Fruit fly (Drosophila melanogaster): ENCODE results near the gene CG8419.

Gene CG8419

DNA sequence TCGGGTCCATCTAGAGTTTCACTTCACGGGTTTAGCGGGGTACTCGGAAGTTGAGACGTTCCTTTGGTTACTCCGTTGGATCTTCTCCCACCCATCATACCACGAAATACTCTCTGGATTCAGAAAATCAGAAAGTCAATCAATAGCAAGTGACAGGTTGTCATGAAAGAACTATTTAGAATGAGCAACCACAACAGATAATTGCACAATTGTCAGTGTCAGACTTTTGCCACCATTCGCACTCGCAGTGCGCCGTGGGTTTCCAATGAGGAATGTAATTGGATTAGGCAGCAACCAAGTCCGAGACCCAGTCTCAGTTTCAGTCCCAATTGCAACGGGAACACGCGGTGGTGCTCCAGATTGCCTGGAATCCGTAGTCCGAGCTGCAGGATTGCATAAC lies at the start of gene CG8419:
TSS of gene CG8419 (plus strand) at position 301 of the 400 bp plus-strand sequence.
- TF ChIP-seq CG32264 (GFP tag; optimal IDR thresholded peaks at IDR 0.05) (no peak), Mio (GFP tag; optimal IDR thresholded peaks at IDR 0.05) (no peak), Hnf4 (GFP tag; optimal IDR thresholded peaks at IDR 0.05) (no peak), OdsH (GFP tag; optimal IDR thresholded peaks at IDR 0.05) (no peak), woc (GFP tag; optimal IDR thresholded peaks at IDR 0.05) (no peak), CG9705 (GFP tag; optimal IDR thresholded peaks at IDR 0.05) (no peak), sv (GFP tag; optimal IDR thresholded peaks at IDR 0.05) (no peak), Sp1 (GFP tag; optimal IDR thresholded peaks at IDR 0.05) (no peak), psq (GFP tag; optimal IDR thresholded peaks at IDR 0.05) (no peak), ey (GFP tag; optimal IDR thresholded peaks at IDR 0.05) (no peak), sage (GFP tag; optimal IDR thresholded peaks at IDR 0.05) (no peak), N (GFP tag; optimal IDR thresholded peaks at IDR 0.05) (no peak), Myc (optimal IDR thresholded peaks at IDR 0.05) (no peak), foxo (GFP tag; optimal IDR thresholded peaks at IDR 0.05) (no peak), h (GFP tag; optimal IDR thresholded peaks at IDR 0.05) (no peak), rgr (GFP tag; optimal IDR thresholded peaks at IDR 0.05) (no peak), lola (GFP tag; optimal IDR thresholded peaks at IDR 0.05) (no peak), dl (GFP tag; optimal IDR thresholded peaks at IDR 0.05; ENCODE audit: insufficient read depth in 1 of 2, partially characterized antibody in 2 of 2) (no peak), Hr78 (GFP tag; optimal IDR thresholded peaks at IDR 0.05) (no peak), GATAd (GFP tag; optimal IDR thresholded peaks at IDR 0.05) (no peak)

- no peak for TF ChIP-seq CG32264 (GFP tag; optimal IDR thresholded peaks at IDR 0.05)
- peak; percentile 20 for TF ChIP-seq GATAd (GFP tag; optimal IDR thresholded peaks at IDR 0.05)
- TF ChIP-seq h (GFP tag; optimal IDR thresholded peaks at IDR 0.05), result peak; percentile 82
- peak; percentile 61 for TF ChIP-seq fru (GFP tag; optimal IDR thresholded peaks at IDR 0.05)
- TF ChIP-seq psq (GFP tag; optimal IDR thresholded peaks at IDR 0.05), result peak; percentile 47
- TF ChIP-seq Hnf4 (GFP tag; optimal IDR thresholded peaks at IDR 0.05), result peak; percentile 79
- TF ChIP-seq sage (GFP tag; optimal IDR thresholded peaks at IDR 0.05), result no peak
- TF ChIP-seq dl (GFP tag; optimal IDR thresholded peaks at IDR 0.05; ENCODE audit: insufficient read depth in 1 of 2, partially characterized antibody in 2 of 2), result no peak
- TF ChIP-seq woc (GFP tag; optimal IDR thresholded peaks at IDR 0.05), result peak; percentile 40
- peak; percentile 68 for TF ChIP-seq tai (GFP tag; optimal IDR thresholded peaks at IDR 0.05)
- TF ChIP-seq Dif (GFP tag; optimal IDR thresholded peaks at IDR 0.05; ENCODE audit: partially characterized antibody), result no peak
- TF ChIP-seq Vsx2 (GFP tag; optimal IDR thresholded peaks at IDR 0.05; ENCODE audit: partially characterized antibody), result no peak
- TF ChIP-seq CG9705 (GFP tag; optimal IDR thresholded peaks at IDR 0.05), result peak; percentile 41
- TF ChIP-seq CrebA (GFP tag; optimal IDR thresholded peaks at IDR 0.05; ENCODE audit: borderline replicate concordance), result no peak
- TF ChIP-seq usp (GFP tag; optimal IDR thresholded peaks at IDR 0.05), result no peak
- TF ChIP-seq Dfd (GFP tag; optimal IDR thresholded peaks at IDR 0.05), result no peak
- no peak for TF ChIP-seq dsf (GFP tag; optimal IDR thresholded peaks at IDR 0.05; ENCODE audit: borderline replicate concordance)
- peak; percentile 7 to 78 for TF ChIP-seq foxo (GFP tag; optimal IDR thresholded peaks at IDR 0.05)
- TF ChIP-seq pan (optimal IDR thresholded peaks at IDR 0.05), result no peak
- TF ChIP-seq br (GFP tag; optimal IDR thresholded peaks at IDR 0.05), result peak; percentile 76
- TF ChIP-seq lola (GFP tag; optimal IDR thresholded peaks at IDR 0.05), result no peak
- TF ChIP-seq ey (GFP tag; optimal IDR thresholded peaks at IDR 0.05), result peak; percentile 71
- no peak for TF ChIP-seq Mio (GFP tag; optimal IDR thresholded peaks at IDR 0.05)
- peak; percentile 35 for TF ChIP-seq Jra (GFP tag; optimal IDR thresholded peaks at IDR 0.05)
- TF ChIP-seq sv (GFP tag; optimal IDR thresholded peaks at IDR 0.05), result peak; percentile 66
- no peak for TF ChIP-seq Rel (GFP tag; optimal IDR thresholded peaks at IDR 0.05)
- peak; percentile 83 for TF ChIP-seq Rel (tag; optimal IDR thresholded peaks at IDR 0.05)
- TF ChIP-seq Abd-B (GFP tag; optimal IDR thresholded peaks at IDR 0.05), result no peak
- TF ChIP-seq Sp1 (GFP tag; optimal IDR thresholded peaks at IDR 0.05), result peak; percentile 52
- no peak for TF ChIP-seq Myc (optimal IDR thresholded peaks at IDR 0.05)
- no peak for TF ChIP-seq Hr83 (GFP tag; optimal IDR thresholded peaks at IDR 0.05; ENCODE audit: poor library complexity, severe bottlenecking)
- no peak for TF ChIP-seq N (GFP tag; optimal IDR thresholded peaks at IDR 0.05)
- no peak for TF ChIP-seq dmrt93B (GFP tag; optimal IDR thresholded peaks at IDR 0.05)
- no peak for TF ChIP-seq Hr78 (GFP tag; optimal IDR thresholded peaks at IDR 0.05)
- TF ChIP-seq brk (GFP tag; optimal IDR thresholded peaks at IDR 0.05), result peak; percentile 57
- peak; percentile 38 for TF ChIP-seq OdsH (GFP tag; optimal IDR thresholded peaks at IDR 0.05)
- peak; percentile 78 for TF ChIP-seq rgr (GFP tag; optimal IDR thresholded peaks at IDR 0.05)
- no peak for TF ChIP-seq jim (GFP tag; optimal IDR thresholded peaks at IDR 0.05)
- TF ChIP-seq HLH106 (tag; optimal IDR thresholded peaks at IDR 0.05), result peak; percentile 74
These were observed 49.3 kb upstream of the CG8419 start for dm6 chr2L:8156682-8157081.

Data from whole organism, wandering third instar larva.